Worm (Caenorhabditis elegans): ENCODE results near the gene cap-2.

The cap-2 gene

ce11 chrII:10840067-10840466 lies 28.9 kb upstream of the cap-2 start (continued):
- TF ChIP-seq akir-1 (GFP tag; optimal IDR thresholded peaks at IDR 0.05) (peak; percentile 65), nhr-27 (tag; optimal IDR thresholded peaks at IDR 0.05) (no peak), chd-7 (tag; optimal IDR thresholded peaks at IDR 0.05) (peak; percentile 84), rcor-1 (GFP tag; IDR thresholded peaks at IDR 0.05) (peak; percentile 65; the same call in 1 of the 2 replicates), attf-5 (GFP tag; optimal IDR thresholded peaks at IDR 0.05) (peak; percentile 82), let-607 (tag; optimal IDR thresholded peaks at IDR 0.05) (peak; percentile 13 to 61), somi-1 (GFP tag; optimal IDR thresholded peaks at IDR 0.05) (peak; percentile 63), ztf-28 (GFP tag; IDR thresholded peaks at IDR 0.05) (peak; percentile 63; the same call in 1 of the 2 replicates)

ce11 chrII:10843527-10843926 lies 25.5 kb upstream of the cap-2 start, which contains the start of gene M106.8:
M106.8 (minus strand) TSS chrII:10843627.
- TF ChIP-seq lir-1 (GFP tag; conservative IDR thresholded peaks at IDR 0.05) (no peak), ceh-27 (GFP tag; optimal IDR thresholded peaks at IDR 0.05) (no peak), B0261.1 (tag; optimal IDR thresholded peaks at IDR 0.05) (no peak), rpc-1 (optimal IDR thresholded peaks at IDR 0.05) (no peak), rpc-1 (tag; optimal IDR thresholded peaks at IDR 0.05) (no peak), mxl-1 (tag; optimal IDR thresholded peaks at IDR 0.05) (no peak), zfh-2 (GFP tag; conservative IDR thresholded peaks at IDR 0.05) (no peak), ekl-4 (GFP tag; IDR thresholded peaks at IDR 0.05) (no peak), C17E4.6 (GFP tag; IDR thresholded peaks at IDR 0.05) (no peak), Y67H2A.10 (GFP tag; conservative IDR thresholded peaks at IDR 0.05) (no peak), C06A6.2 (GFP tag; conservative IDR thresholded peaks at IDR 0.05) (no peak), Y79H2A.3 (GFP tag; conservative IDR thresholded peaks at IDR 0.05) (no peak), F33H1.4 (GFP tag; IDR thresholded peaks at IDR 0.05) (no peak), nfya-2 (GFP tag; IDR thresholded peaks at IDR 0.05) (no peak)

- TF ChIP-seq snpc-1.3 (tag; optimal IDR thresholded peaks at IDR 0.05; ENCODE audit: insufficient read depth), result no peak
- TF ChIP-seq ztf-3 (GFP tag; optimal IDR thresholded peaks at IDR 0.05), result no peak
- TF ChIP-seq hmg-1.2 (GFP tag; IDR thresholded peaks at IDR 0.05), result peak; percentile 52
- no peak for TF ChIP-seq F49E8.2 (tag; optimal IDR thresholded peaks at IDR 0.05; ENCODE audit: insufficient read depth)
- peak; percentile 15 for TF ChIP-seq snpc-4 (GFP tag; optimal IDR thresholded peaks at IDR 0.05)
- TF ChIP-seq snpc-4 (tag; optimal IDR thresholded peaks at IDR 0.05), result peak in 3 of 4 experiments; percentile 17 to 82 (median 72)
- TF ChIP-seq snpc-1.1 (tag; optimal IDR thresholded peaks at IDR 0.05; ENCODE audit: insufficient read depth), result peak; percentile 48
- no peak for TF ChIP-seq madf-10 (tag; optimal IDR thresholded peaks at IDR 0.05)
- no peak for TF ChIP-seq tbp1 (GFP tag; optimal IDR thresholded peaks at IDR 0.05)
- TF ChIP-seq Y95B8A.8 (GFP tag; IDR thresholded peaks at IDR 0.05), result no peak
- no peak for TF ChIP-seq B0336.3 (GFP tag; IDR thresholded peaks at IDR 0.05)
Observed at ce11 chrII:10847057-10847456, 21.9 kb upstream of the cap-2 start.

ce11 chrII:10849903-10850302 lies 19.1 kb upstream of the cap-2 start, which contains the start of gene M106.2:
M106.2 (minus strand) TSS chrII:10850003.
- TF ChIP-seq B0035.1 (tag; optimal IDR thresholded peaks at IDR 0.05) (no peak), tbx-9 (tag; optimal IDR thresholded peaks at IDR 0.05; ENCODE audit: borderline replicate concordance) (no peak), cebp-1 (GFP tag; IDR thresholded peaks at IDR 0.05) (no peak), cebp-1 (tag; optimal IDR thresholded peaks at IDR 0.05) (no peak), ets-4 (GFP tag; optimal IDR thresholded peaks at IDR 0.05) (no peak), K12H6.12 (tag; optimal IDR thresholded peaks at IDR 0.05) (no peak), tlf-1 (GFP tag; optimal IDR thresholded peaks at IDR 0.05) (no peak), nhr-120 (GFP tag; IDR thresholded peaks at IDR 0.05) (no peak), ztf-18 (tag; optimal IDR thresholded peaks at IDR 0.05) (no peak), ekl-4 (GFP tag; IDR thresholded peaks at IDR 0.05) (no peak), C17E4.6 (GFP tag; IDR thresholded peaks at IDR 0.05) (no peak), ztf-6 (GFP tag; IDR thresholded peaks at IDR 0.05) (no peak), dox-1 (GFP tag; IDR thresholded peaks at IDR 0.05) (no peak), lin-54 (GFP tag; optimal IDR thresholded peaks at IDR 0.05) (no peak), K11D2.4 (GFP tag; IDR thresholded peaks at IDR 0.05) (no peak)

Data from whole organism, young adult.